Fruit fly (Drosophila melanogaster) whole organism, pupa: ENCODE measurements around the gene shv.
A peak's percentile ranks its signal among the peaks of the same experiment; 100 is the strongest.

Experiments
- CG10348 ChIP-seq: fragments of 200-800 bp; sonication (Bioruptor generic); IDR thresholded peaks from 2 replicates; pipeline ENCODE4 v1.3.6; 2022; ENCODE audit warnings: missing biosample characterization, missing genetic modification characterization
- CG12605 ChIP-seq: fragments of 200-800 bp; sonication (Bioruptor generic); IDR thresholded peaks from 2 replicates; pipeline ENCODE4 v1.3.6; 2022; ENCODE audit warnings: missing biosample characterization, missing genetic modification characterization
- CG13204 ChIP-seq: fragments of 200-800 bp; sonication (Bioruptor generic); optimal IDR thresholded peaks from 2 replicates; lab custom pipeline; 2018; ENCODE audit warnings: missing biosample characterization, mild to moderate bottlenecking, missing genetic modification characterization, moderate library complexity
- CG14655 ChIP-seq: fragments of 200-800 bp; sonication (Bioruptor generic); optimal IDR thresholded peaks from 3 replicates; lab custom pipeline; 2017; ENCODE audit warnings: mild to moderate bottlenecking, missing biosample characterization, missing genetic modification reagents, missing genetic modification characterization
- CG15710 ChIP-seq: fragments of 200-800 bp; sonication (Bioruptor generic); optimal IDR thresholded peaks from 2 replicates; lab custom pipeline; 2018; ENCODE audit warnings: missing biosample characterization, mild to moderate bottlenecking, missing genetic modification characterization, moderate library complexity
- CG17806 ChIP-seq: fragments of 200-800 bp; sonication (Bioruptor generic); optimal IDR thresholded peaks from 2 replicates; lab custom pipeline; 2018; ENCODE audit warnings: missing biosample characterization, mild to moderate bottlenecking, missing genetic modification characterization, moderate library complexity
- CG32121 ChIP-seq: fragments of 200-800 bp; sonication (Bioruptor generic); IDR thresholded peaks from 2 replicates; pipeline ENCODE4 v1.3.6; 2022; ENCODE audit warnings: missing biosample characterization, missing genetic modification characterization
- CG34367 ChIP-seq: fragments of 200-800 bp; sonication (Bioruptor generic); optimal IDR thresholded peaks from 2 replicates; lab custom pipeline; 2018; ENCODE audit warnings: missing biosample characterization, mild to moderate bottlenecking, missing genetic modification characterization
- CG4496 ChIP-seq: fragments of 200-800 bp; sonication (Bioruptor generic); IDR thresholded peaks from 3 replicates; pipeline ENCODE4 v1.3.6; 2022; ENCODE audit warnings: missing biosample characterization, missing genetic modification characterization
- CG8159 ChIP-seq: fragments of 200-800 bp; sonication (Bioruptor generic); optimal IDR thresholded peaks from 3 replicates; lab custom pipeline; 2018; ENCODE audit warnings: missing biosample characterization, mild to moderate bottlenecking, missing genetic modification characterization, moderate library complexity
- CG8301 ChIP-seq: fragments of 200-800 bp; sonication (Bioruptor generic); optimal IDR thresholded peaks from 2 replicates; lab custom pipeline; 2018; ENCODE audit warnings: missing biosample characterization, mild to moderate bottlenecking, missing genetic modification characterization
- CG9948 ChIP-seq: fragments of 200-800 bp; sonication (Bioruptor generic); optimal IDR thresholded peaks from 2 replicates; lab custom pipeline; 2018; ENCODE audit warnings: missing biosample characterization, mild to moderate bottlenecking, missing genetic modification characterization, moderate library complexity
- D1 ChIP-seq: fragments of 200-800 bp; sonication (Bioruptor generic); optimal IDR thresholded peaks from 2 replicates; lab custom pipeline; 2018; ENCODE audit warnings: missing biosample characterization, mild to moderate bottlenecking, missing genetic modification characterization, moderate library complexity
- EcR ChIP-seq: fragments of 200-800 bp; sonication (Bioruptor generic); optimal IDR thresholded peaks from 3 replicates; lab custom pipeline; 2019; ENCODE audit warnings: missing biosample characterization, missing genetic modification characterization, mild to moderate bottlenecking, moderate library complexity, missing genetic modification reagents
- Ets98B ChIP-seq: fragments of 200-800 bp; sonication (Bioruptor generic); IDR thresholded peaks from 2 replicates; pipeline ENCODE4 v1.3.6; 2022; ENCODE audit warnings: missing biosample characterization, missing genetic modification characterization
- Pif1A ChIP-seq: fragments of 200-800 bp; sonication (Bioruptor generic); optimal IDR thresholded peaks from 3 replicates; lab custom pipeline; 2016; ENCODE audit warnings: missing biosample characterization, missing genetic modification characterization
- Pif1B ChIP-seq: fragments of 200-800 bp; sonication (Bioruptor generic); optimal IDR thresholded peaks from 3 replicates; lab custom pipeline; 2016; ENCODE audit warnings: missing biosample characterization, missing genetic modification characterization
- Snoo ChIP-seq: fragments of 200-800 bp; sonication (Bioruptor generic); optimal IDR thresholded peaks from 3 replicates; lab custom pipeline; 2017; ENCODE audit warnings: missing biosample characterization, mild to moderate bottlenecking, missing genetic modification characterization, inconsistent platforms
- fd96Ca ChIP-seq: fragments of 200-800 bp; sonication (Bioruptor generic); IDR thresholded peaks from 3 replicates; pipeline ENCODE4 v1.3.6; 2022; ENCODE audit warnings: missing biosample characterization, missing genetic modification characterization
- gl ChIP-seq: fragments of 200-800 bp; sonication (Bioruptor generic); optimal IDR thresholded peaks from 2 replicates; lab custom pipeline; 2018; ENCODE audit warnings: missing biosample characterization, mild to moderate bottlenecking, missing genetic modification characterization
- rn ChIP-seq: fragments of 200-800 bp; sonication (Bioruptor generic); IDR thresholded peaks from 2 replicates; pipeline ENCODE4 v1.3.6; 2022; ENCODE audit warnings: missing biosample characterization, missing genetic modification characterization

The shv gene

dm6 chr2L:469912-470311, 17.0 kb downstream of the shv start:
- TF ChIP-seq EcR (GFP tag; lab: Kevin White, UChicago) (no peak), Ets98B (no peak), D1 (no peak), CG13204 (GFP tag; lab: Kevin White, UChicago) (no peak), CG4496 (GFP tag; lab: Robert Waterston, UW) (no peak), CG8159 (tag; lab: Kevin White, UChicago) (no peak), CG12605 (GFP tag; lab: Robert Waterston, UW) (no peak), CG10348 (GFP tag; lab: Robert Waterston, UW) (no peak), rn (GFP tag; lab: Robert Waterston, UW) (no peak), CG8301 (no peak), Pif1A (GFP tag; lab: Kevin White, UChicago) (no peak), gl (tag; lab: Kevin White, UChicago) (no peak), CG9948 (tag; lab: Kevin White, UChicago) (no peak), CG32121 (GFP tag; lab: Robert Waterston, UW) (no peak), CG34367 (tag; lab: Kevin White, UChicago) (no peak), CG15710 (tag; lab: Kevin White, UChicago) (no peak), fd96Ca (GFP tag; lab: Robert Waterston, UW) (no peak)
- TF ChIP-seq, all 21 proteins: peak for 0

- TF ChIP-seq rn (GFP tag; lab: Robert Waterston, UW) (0 out of 2 replicates have a peak, but pooled peaks have one; percentile 11), CG15710 (tag; lab: Kevin White, UChicago) (no peak), CG34367 (tag; lab: Kevin White, UChicago) (no peak), fd96Ca (GFP tag; lab: Robert Waterston, UW) (peak; percentile 60; the same call in 2 of the 3 replicates), Snoo (tag; lab: Kevin White, UChicago) (no peak), CG14655 (peak; percentile 61), Pif1A (GFP tag; lab: Kevin White, UChicago) (peak; percentile 44), CG8301 (peak; percentile 51), CG32121 (GFP tag; lab: Robert Waterston, UW) (peak; percentile 57), Ets98B (peak; percentile 67), CG10348 (GFP tag; lab: Robert Waterston, UW) (no peak), CG8159 (tag; lab: Kevin White, UChicago) (peak; percentile 47), CG12605 (GFP tag; lab: Robert Waterston, UW) (peak; percentile 44; the same call in 1 of the 2 replicates), CG17806 (tag; lab: Kevin White, UChicago) (peak; percentile 10), CG13204 (GFP tag; lab: Kevin White, UChicago) (no peak), CG9948 (tag; lab: Kevin White, UChicago) (peak; percentile 34), gl (tag; lab: Kevin White, UChicago) (peak; percentile 80), EcR (GFP tag; lab: Kevin White, UChicago) (no peak), CG4496 (GFP tag; lab: Robert Waterston, UW) (peak; percentile 84), D1 (peak; percentile 9), Pif1B (GFP tag; lab: Kevin White, UChicago) (no peak)
Measured at dm6 chr2L:470336-470934, 17.5 kb downstream of the shv start.

dm6 chr2L:471021-471479, 18.1 kb downstream of the shv start:
- TF ChIP-seq CG32121 (GFP tag; lab: Robert Waterston, UW): no peak
- TF ChIP-seq CG34367 (tag; lab: Kevin White, UChicago): peak; percentile 6
- TF ChIP-seq CG13204 (GFP tag; lab: Kevin White, UChicago): peak; percentile 56
- peak; percentile 67 for TF ChIP-seq CG8159 (tag; lab: Kevin White, UChicago)
- no peak for TF ChIP-seq CG10348 (GFP tag; lab: Robert Waterston, UW)
- no peak for TF ChIP-seq EcR (GFP tag; lab: Kevin White, UChicago)
- TF ChIP-seq CG4496 (GFP tag; lab: Robert Waterston, UW): peak; percentile 76
- peak; percentile 72; the same call in 1 of the 2 replicates for TF ChIP-seq Ets98B
- no peak for TF ChIP-seq D1
- peak; percentile 68 for TF ChIP-seq CG14655
- TF ChIP-seq CG8301: peak; percentile 41
- TF ChIP-seq fd96Ca (GFP tag; lab: Robert Waterston, UW): peak; percentile 27; the same call in 1 of the 3 replicates
- peak; percentile 55 for TF ChIP-seq CG17806 (tag; lab: Kevin White, UChicago)
- peak; percentile 43 for TF ChIP-seq CG9948 (tag; lab: Kevin White, UChicago)
- no peak for TF ChIP-seq rn (GFP tag; lab: Robert Waterston, UW)
- TF ChIP-seq Pif1A (GFP tag; lab: Kevin White, UChicago): no peak
- TF ChIP-seq gl (tag; lab: Kevin White, UChicago): peak; percentile 37
- peak; percentile 61 for TF ChIP-seq Pif1B (GFP tag; lab: Kevin White, UChicago)
- TF ChIP-seq Snoo (tag; lab: Kevin White, UChicago): peak; percentile 51
- TF ChIP-seq CG15710 (tag; lab: Kevin White, UChicago): peak; percentile 75
- peak; percentile 80 for TF ChIP-seq CG12605 (GFP tag; lab: Robert Waterston, UW)

- TF ChIP-seq CG34367 (tag; lab: Kevin White, UChicago): peak; percentile 70
- peak; percentile 76 for TF ChIP-seq CG17806 (tag; lab: Kevin White, UChicago)
- TF ChIP-seq CG10348 (GFP tag; lab: Robert Waterston, UW): no peak
- TF ChIP-seq rn (GFP tag; lab: Robert Waterston, UW): no peak
- peak; percentile 77 for TF ChIP-seq Pif1B (GFP tag; lab: Kevin White, UChicago)
- no peak for TF ChIP-seq fd96Ca (GFP tag; lab: Robert Waterston, UW)
- TF ChIP-seq CG14655: peak; percentile 85
- peak; percentile 81 for TF ChIP-seq Snoo (tag; lab: Kevin White, UChicago)
- TF ChIP-seq CG8159 (tag; lab: Kevin White, UChicago): peak; percentile 84
- no peak for TF ChIP-seq EcR (GFP tag; lab: Kevin White, UChicago)
- TF ChIP-seq gl (tag; lab: Kevin White, UChicago): peak; percentile 69
- peak; percentile 71 for TF ChIP-seq CG15710 (tag; lab: Kevin White, UChicago)
- TF ChIP-seq CG13204 (GFP tag; lab: Kevin White, UChicago): peak; percentile 67
- no peak for TF ChIP-seq D1
- peak; percentile 87 for TF ChIP-seq Pif1A (GFP tag; lab: Kevin White, UChicago)
- TF ChIP-seq CG12605 (GFP tag; lab: Robert Waterston, UW): no peak
- TF ChIP-seq CG8301: peak; percentile 85
- no peak for TF ChIP-seq CG32121 (GFP tag; lab: Robert Waterston, UW)
- TF ChIP-seq Ets98B: no peak
- TF ChIP-seq CG4496 (GFP tag; lab: Robert Waterston, UW): no peak
- peak; percentile 70 for TF ChIP-seq CG9948 (tag; lab: Kevin White, UChicago)
Measured at dm6 chr2L:472073-472590, 19.2 kb downstream of the shv start, which contains the start of gene CG4297. TSS of gene CG4297 (minus strand) at chr2L:472200.
